Worm (Caenorhabditis elegans): Measurements from ENCODE around the gene zyx-1.
"Not testable (repeated sequence)": the region's sequence is repeated elsewhere in the genome, so short reads cannot be mapped to it uniquely, and the experiment has no call there.

- TF ChIP-seq hlh-1 (tag; optimal IDR thresholded peaks at IDR 0.05); nhr-12 (tag; optimal IDR thresholded peaks at IDR 0.05); elt-1 (tag; optimal IDR thresholded peaks at IDR 0.05; ENCODE audit: borderline replicate concordance, insufficient read depth); tbx-8 (GFP tag; optimal IDR thresholded peaks at IDR 0.05); elt-3 (tag; optimal IDR thresholded peaks at IDR 0.05); mep-1 (tag; optimal IDR thresholded peaks at IDR 0.05); unc-62 (GFP tag; optimal IDR thresholded peaks at IDR 0.05); ces-1 (GFP tag; optimal IDR thresholded peaks at IDR 0.05); pha-4 (tag; optimal IDR thresholded peaks at IDR 0.05); unc-120 (tag; optimal IDR thresholded peaks at IDR 0.05; ENCODE audit: poor library complexity, severe bottlenecking); snpc-4 (tag; optimal IDR thresholded peaks at IDR 0.05); ztf-11 (tag; optimal IDR thresholded peaks at IDR 0.05); nhr-237 (tag; optimal IDR thresholded peaks at IDR 0.05): not testable (repeated sequence)
Observed at ce11 chrII:13043433-13044054, 13.2 kb upstream of the zyx-1 start, which contains the start of gene puf-6.

All from whole organism, mixed stage, embryonic.